Fruit fly (Drosophila melanogaster) whole organism: ENCODE measurements around the gene CG10283.

Source experiments
- CG8478 ChIP-seq: fragments of >200 bp; optimal IDR thresholded peaks from 2 replicates; lab custom pipeline; 2018; ENCODE audit warnings: inconsistent platforms
- Dll ChIP-seq: fragments of >200 bp; optimal IDR thresholded peaks from 2 replicates; lab custom pipeline; 2017
- EcR ChIP-seq, 2 experiments: fragments of >200 bp; optimal IDR thresholded peaks; 2 replicates each; lab custom pipeline; 2017; ENCODE audit warnings: missing biosample characterization in 2 of 2, missing genetic modification characterization in 2 of 2, missing genetic modification reagents in 2 of 2
- pan ChIP-seq: fragments of >200 bp; optimal IDR thresholded peaks from 2 replicates; lab custom pipeline; 2017
- psq ChIP-seq: fragments of >200 bp; optimal IDR thresholded peaks from 2 replicates; lab custom pipeline; 2017
- usp ChIP-seq: fragments of >200 bp; optimal IDR thresholded peaks from 2 replicates; lab custom pipeline; 2017; ENCODE audit warnings: missing biosample characterization, missing genetic modification characterization, mixed read lengths

The CG10283 gene

DNA sequence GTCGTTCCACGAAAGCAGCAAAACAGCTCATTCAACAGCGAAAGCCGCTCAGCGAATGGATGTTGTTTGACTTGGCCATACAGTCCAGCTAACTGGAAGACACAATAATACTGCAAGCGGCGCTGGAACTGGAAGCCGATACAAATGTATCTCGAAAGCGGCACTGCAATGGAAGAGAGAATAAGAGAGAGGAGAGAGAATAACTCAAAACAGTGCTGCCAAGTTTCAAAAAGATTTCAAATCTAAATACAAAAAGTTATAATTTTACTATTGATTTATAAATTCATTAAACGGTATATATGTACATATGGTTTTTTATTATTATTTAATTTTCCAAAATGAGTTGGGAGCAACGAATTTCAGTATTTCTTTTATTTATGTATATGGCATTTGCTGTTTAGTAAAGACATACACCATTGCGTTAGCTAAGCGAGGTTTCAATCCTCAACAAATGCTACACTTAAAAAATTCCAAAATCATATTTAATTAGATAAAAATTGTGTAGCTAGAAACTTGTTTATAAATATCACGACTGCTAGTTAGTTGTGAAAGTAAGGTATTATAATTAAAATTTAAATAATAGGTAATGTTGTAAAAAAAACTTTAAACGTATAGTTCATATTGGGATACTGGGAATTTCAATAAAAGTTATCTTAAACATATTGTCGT lies at the start of gene CG10283:
Gene CG10283, minus strand, starts transcription at position 132 of the 669 bp plus-strand sequence.
- TF ChIP-seq usp (no peak), EcR (GFP tag; optimal IDR thresholded peaks at IDR 0.05; lab: Kevin White, UChicago) (no peak), psq (no peak), pan (lab: Kevin White, UChicago) (no peak), CG8478 (lab: Kevin White, UChicago) (no peak), Dll (lab: Kevin White, UChicago) (no peak)

DNA sequence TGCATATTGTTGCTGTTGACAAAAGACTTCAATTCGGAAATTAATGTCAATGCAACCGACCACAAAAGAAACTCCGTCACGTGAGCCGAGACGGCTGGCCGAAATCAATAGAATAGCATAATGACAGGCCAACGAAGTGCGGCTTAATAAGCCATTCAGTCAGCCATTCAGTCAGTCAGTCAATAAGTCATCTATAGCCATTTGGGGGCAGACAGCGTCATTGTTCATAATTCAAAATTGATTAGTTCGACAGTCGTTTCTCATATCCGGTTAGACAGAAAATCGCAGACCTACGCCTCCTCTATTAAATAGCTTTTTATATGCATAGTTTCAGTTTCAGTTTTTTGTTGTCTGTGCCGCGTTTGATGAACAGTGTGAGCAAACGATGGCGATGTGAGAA lies 41.7 kb upstream of the CG10283 start:
- TF ChIP-seq Dll (lab: Kevin White, UChicago): no peak

DNA sequence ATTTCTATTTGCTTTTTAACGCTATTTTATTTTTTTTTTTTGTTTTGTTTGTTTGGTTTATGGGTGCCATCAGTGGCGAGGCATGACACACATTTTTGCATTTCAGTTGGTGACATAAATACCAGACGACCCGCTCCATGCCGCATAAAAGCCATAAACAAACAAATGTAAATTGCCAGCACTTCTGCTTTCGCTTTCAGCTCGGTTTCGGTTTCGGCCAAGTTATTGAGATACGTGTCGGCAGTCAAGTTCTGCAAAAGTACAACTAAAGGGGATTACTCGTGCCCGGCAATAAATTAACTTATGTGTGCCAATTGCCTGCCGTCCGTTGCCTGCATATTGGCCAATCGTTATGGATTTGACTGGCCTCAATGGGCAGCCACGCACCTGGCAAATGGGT lies 40.6 kb upstream of the CG10283 start:
- TF ChIP-seq CG8478 (lab: Kevin White, UChicago) (no peak), usp (no peak), pan (lab: Kevin White, UChicago) (no peak), psq (no peak), Dll (lab: Kevin White, UChicago) (no peak), EcR (GFP tag; optimal IDR thresholded peaks at IDR 0.05; lab: Kevin White, UChicago) (no peak)

DNA sequence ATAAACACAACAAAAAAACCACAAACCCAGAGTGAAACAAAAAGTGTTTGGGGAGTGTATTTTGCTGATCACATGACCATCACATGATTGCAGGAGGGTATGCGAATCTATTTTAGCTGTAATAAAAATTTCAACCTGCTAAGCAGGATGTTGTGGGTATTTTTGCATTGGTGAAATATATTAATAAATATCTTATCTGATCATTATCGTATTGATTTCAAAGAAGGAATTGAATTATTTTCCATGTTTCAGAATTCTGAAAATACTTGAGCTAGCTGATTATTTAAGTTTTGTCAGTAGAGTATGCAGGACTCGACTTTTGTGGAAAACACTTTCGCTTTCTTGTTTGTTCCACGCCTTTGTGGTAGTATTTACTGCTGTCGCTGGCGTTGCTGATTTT lies 38.7 kb upstream of the CG10283 start:
- TF ChIP-seq pan (lab: Kevin White, UChicago) (no peak), usp (no peak), Dll (lab: Kevin White, UChicago) (no peak)

DNA sequence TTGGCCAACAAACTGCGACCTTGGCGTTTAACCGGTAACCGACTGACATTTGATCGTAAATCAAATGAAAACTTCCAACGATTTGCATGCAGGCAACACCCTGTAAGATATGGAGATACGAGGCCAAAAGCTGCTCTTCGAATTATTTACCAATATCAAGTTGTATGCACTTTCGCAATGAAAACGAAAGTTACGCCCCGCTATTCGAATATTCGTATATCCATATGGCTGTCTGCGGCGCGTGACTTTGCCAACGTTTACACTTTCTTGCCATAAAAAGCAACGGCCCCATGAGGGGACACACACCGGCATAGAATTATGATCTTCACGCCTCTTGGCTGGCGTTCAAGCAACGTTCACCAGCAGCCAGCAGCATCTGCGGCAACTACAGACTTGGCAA lies 37.9 kb upstream of the CG10283 start:
- no peak for TF ChIP-seq psq
- no peak for TF ChIP-seq pan (lab: Kevin White, UChicago)
- no peak for TF ChIP-seq EcR (GFP tag; optimal IDR thresholded peaks at IDR 0.05; lab: Kevin White, UChicago)
- TF ChIP-seq Dll (lab: Kevin White, UChicago): no peak
- no peak for TF ChIP-seq usp
- no peak for TF ChIP-seq CG8478 (lab: Kevin White, UChicago)

DNA sequence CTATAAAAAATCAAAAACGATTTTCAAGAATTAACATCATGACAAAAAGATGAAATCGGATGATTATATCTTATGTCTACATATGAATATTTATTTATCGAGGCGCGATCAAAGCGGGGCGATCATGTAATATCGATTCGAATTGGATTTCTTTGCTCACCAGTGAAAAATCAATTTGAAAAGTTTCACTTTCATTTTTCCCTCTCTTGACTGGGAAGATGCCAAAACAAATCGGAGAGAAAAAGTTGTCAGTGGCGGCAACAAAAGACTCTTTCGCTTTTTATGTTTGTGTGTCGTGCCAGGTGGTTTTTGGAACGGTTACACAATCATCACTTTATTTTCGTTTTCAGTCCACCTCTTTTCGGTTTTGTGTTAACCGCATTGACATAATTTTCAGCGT lies 34.5 kb upstream of the CG10283 start:
- TF ChIP-seq psq (no peak), usp (no peak)

DNA sequence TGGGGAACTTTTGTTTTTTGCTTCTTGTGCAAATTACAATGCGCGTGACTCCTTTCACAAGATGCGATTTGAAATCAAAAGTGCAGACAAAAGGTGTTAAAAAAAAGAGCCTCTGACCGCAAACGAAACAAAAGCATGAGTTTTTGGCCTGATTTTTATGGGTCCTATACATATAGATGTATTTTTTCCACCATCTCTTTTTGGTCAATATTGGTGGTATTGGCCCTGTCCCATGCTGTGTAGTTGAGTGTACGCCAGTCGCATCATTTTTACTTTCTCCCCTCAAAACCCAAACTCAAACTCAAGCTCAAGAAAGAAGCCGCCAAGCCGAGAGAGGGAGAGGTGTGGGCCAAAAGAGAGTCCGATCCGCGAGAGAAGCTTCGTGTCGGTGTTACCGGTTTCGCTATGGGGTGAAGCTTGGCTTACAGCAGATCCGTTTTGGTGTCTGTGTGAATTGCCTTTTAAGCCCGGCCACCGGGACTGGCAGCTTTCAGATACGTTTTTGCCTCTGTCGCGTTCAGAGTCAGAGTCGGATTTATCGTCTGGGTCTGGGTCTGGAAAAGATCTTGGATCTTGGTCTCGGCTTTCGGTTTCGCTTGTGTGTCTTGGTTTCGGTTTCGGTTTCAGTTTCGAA lies 32.8 kb upstream of the CG10283 start, which contains the start of gene CG10211:
Gene CG10211, plus strand, starts transcription at position 486 of the 634 bp plus-strand sequence.
- no peak for TF ChIP-seq usp
- no peak for TF ChIP-seq pan (lab: Kevin White, UChicago)
- TF ChIP-seq Dll (lab: Kevin White, UChicago): no peak
- no peak for TF ChIP-seq psq
- TF ChIP-seq CG8478 (lab: Kevin White, UChicago): no peak
- no peak for TF ChIP-seq EcR (GFP tag; optimal IDR thresholded peaks at IDR 0.05; lab: Kevin White, UChicago)

DNA sequence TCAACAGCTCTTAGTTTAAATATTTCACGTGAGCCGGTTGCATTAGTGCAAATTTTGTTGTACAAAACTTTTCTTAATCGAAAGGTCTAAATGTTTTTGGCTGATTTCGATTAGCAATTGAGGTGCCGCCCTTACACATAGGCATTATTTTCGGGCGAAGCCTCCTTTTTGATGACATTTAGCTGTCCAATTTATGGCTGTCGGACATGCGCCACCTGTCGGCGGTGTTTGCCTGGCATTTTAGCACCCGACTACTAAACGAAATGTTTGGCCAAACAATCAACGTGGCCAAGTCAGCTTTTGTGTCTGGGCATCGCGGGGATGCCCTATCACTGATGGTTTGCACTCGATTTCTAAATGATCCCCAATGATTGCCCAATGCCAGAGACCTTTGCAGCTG lies 32.1 kb upstream of the CG10283 start:
- TF ChIP-seq pan (lab: Kevin White, UChicago) (no peak), CG8478 (lab: Kevin White, UChicago) (no peak), EcR (GFP tag; optimal IDR thresholded peaks at IDR 0.05; lab: Kevin White, UChicago) (no peak), usp (no peak), psq (no peak), Dll (lab: Kevin White, UChicago) (no peak)

DNA sequence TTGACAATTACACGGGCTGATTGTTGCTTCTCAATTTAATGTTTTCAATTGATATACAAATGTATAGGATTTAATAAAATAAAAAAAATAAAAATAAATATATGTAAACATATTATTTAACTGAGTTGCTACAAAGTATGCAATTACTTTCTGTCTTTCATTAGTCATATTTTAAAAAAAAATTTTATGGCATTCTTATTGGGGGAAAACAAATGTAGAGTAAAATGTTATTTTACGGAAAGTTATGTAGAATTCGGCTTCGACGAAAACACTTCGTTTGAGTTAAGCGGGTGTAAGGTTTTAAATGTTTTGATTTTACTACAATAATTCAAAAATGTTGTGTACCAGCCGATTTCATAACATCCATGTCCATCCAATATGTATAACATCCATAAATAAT lies 29.1 kb upstream of the CG10283 start:
- no peak for TF ChIP-seq Dll (lab: Kevin White, UChicago)
- TF ChIP-seq CG8478 (lab: Kevin White, UChicago): no peak
- no peak for TF ChIP-seq pan (lab: Kevin White, UChicago)
- TF ChIP-seq usp: no peak
- TF ChIP-seq EcR (GFP tag; optimal IDR thresholded peaks at IDR 0.05; lab: Kevin White, UChicago): no peak
- no peak for TF ChIP-seq psq

DNA sequence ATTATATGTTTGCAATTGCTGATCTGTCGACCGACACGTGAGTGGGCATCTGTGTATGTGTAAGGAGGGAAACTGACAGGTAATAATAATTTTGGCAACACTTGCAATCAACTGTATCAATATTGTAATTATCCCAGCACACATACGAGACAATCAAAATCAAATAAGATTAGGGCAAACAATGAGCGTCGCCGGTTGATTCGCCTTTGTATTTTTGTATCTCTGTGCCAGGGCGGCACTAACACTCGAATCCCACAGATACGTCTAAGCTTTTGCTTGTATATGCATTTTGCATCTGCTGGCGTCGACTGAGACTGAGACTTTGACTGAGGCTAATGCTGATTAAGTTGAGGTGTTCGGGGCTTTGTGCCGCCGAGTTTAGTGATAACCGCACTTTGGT lies 24.9 kb upstream of the CG10283 start, which contains the start of gene Ugt301D1:
Gene Ugt301D1, plus strand, starts transcription at position 380 of the 400 bp plus-strand sequence.
- TF ChIP-seq pan (lab: Kevin White, UChicago): no peak
- no peak for TF ChIP-seq Dll (lab: Kevin White, UChicago)
- no peak for TF ChIP-seq CG8478 (lab: Kevin White, UChicago)
- TF ChIP-seq EcR (GFP tag; optimal IDR thresholded peaks at IDR 0.05; lab: Kevin White, UChicago): no peak
- no peak for TF ChIP-seq psq
- TF ChIP-seq usp: no peak

DNA sequence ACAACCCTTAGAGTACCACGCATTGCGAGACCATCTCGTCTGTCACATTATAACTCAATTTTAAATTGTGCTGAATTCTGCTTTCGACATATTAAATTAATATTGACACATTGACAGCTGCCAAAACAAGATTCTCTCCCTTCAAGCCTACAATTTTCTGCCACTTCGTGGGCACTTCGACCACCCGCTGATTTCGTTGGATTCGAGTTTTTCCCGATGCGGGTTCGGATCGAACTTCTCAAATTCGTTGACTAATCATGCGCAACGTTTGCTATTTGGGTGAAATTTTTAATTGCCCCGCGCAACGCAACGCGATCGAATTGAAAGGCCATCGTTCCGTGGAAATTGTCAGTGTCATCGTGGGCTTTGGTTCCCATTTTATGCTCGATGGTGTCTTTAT lies 22.6 kb upstream of the CG10283 start:
- TF ChIP-seq Dll (lab: Kevin White, UChicago): no peak
- no peak for TF ChIP-seq EcR (GFP tag; optimal IDR thresholded peaks at IDR 0.05; lab: Kevin White, UChicago)
- TF ChIP-seq psq: no peak
- TF ChIP-seq pan (lab: Kevin White, UChicago): no peak
- TF ChIP-seq CG8478 (lab: Kevin White, UChicago): no peak
- TF ChIP-seq usp: no peak

DNA sequence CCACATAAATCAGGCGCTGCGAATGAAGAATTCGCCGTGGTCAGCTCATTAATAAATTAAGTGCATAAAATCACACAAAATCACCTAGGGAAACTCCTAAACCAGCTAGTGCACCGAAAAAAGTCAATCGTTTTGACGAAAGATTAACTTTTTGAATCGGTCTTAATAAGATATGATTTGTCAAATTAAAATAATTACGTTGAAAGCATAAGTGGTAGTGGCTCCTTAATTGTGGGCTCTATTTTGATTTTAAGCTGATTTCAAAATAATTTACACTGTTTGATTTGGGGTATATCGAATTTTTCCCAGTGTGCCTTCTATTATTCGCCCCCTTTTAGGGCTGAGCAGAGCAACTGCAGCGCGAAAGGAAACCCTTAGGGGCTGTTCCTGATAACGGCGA lies 21.2 kb upstream of the CG10283 start:
- TF ChIP-seq pan (lab: Kevin White, UChicago) (no peak), EcR (GFP tag; optimal IDR thresholded peaks at IDR 0.05; lab: Kevin White, UChicago) (no peak), CG8478 (lab: Kevin White, UChicago) (no peak), usp (no peak), psq (no peak), Dll (lab: Kevin White, UChicago) (no peak)

DNA sequence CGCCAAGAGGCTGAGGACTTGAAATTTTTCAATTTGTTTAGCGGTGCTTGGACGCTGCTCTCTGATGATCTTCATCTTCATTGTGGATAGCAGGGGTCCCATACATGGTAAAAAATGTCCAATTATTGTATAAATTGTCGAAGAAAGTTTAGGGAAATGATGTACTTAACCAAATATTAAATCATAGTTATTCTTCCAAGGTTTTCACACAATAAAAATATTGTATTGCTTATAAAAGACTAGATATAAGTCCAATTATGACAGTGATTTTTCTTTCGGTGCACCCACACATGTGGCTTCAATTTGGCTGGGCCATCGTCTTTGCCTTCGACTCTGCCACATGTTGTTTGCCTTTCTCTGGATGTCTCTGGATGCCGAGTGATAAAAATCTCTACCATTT lies 20.6 kb upstream of the CG10283 start:
- TF ChIP-seq Dll (lab: Kevin White, UChicago): no peak
- no peak for TF ChIP-seq psq
